Worm (Caenorhabditis elegans) whole organism, L1 larva: ENCODE measurements around the gene fil-2.
A peak's percentile ranks its signal among the peaks of the same experiment; 100 is the strongest.

Experiments
- C16A3.4 ChIP-seq: fragments of 150-350 bp; optimal IDR thresholded peaks from 2 replicates; lab custom pipeline; 2014; ENCODE audit warnings: missing biosample characterization, missing genetic modification characterization
- C34B4.2 ChIP-seq: sonication (generic microtip); optimal IDR thresholded peaks from 2 replicates; lab custom pipeline; 2017; ENCODE audit warnings: mild to moderate bottlenecking, missing genetic modification characterization, missing compliant biosample characterization
- F16B12.6 ChIP-seq: fragments of 150-350 bp; optimal IDR thresholded peaks from 2 replicates; lab custom pipeline; 2014; ENCODE audit warnings: missing biosample characterization, missing genetic modification characterization
- ceh-63 ChIP-seq: fragments of 200-800 bp; sonication (Bioruptor generic); optimal IDR thresholded peaks from 2 replicates; lab custom pipeline; 2018; ENCODE audit warnings: mild to moderate bottlenecking, missing genetic modification characterization, missing compliant biosample characterization
- ceh-8 ChIP-seq: fragments of 200-800 bp; sonication (Bioruptor generic); optimal IDR thresholded peaks from 2 replicates; lab custom pipeline; 2018; ENCODE audit warnings: mild to moderate bottlenecking, missing genetic modification characterization, moderate library complexity, missing compliant biosample characterization
- ceh-82 ChIP-seq, 3 experiments: fragments of 150-350 bp in 1 of 3; sonication (generic microtip) in 2 of 3; optimal IDR thresholded peaks; 2 replicates each; lab custom pipeline; 2014 to 2017; ENCODE audit warnings: missing biosample characterization in 3 of 3, missing genetic modification characterization in 3 of 3
- ceh-90 ChIP-seq: sonication (generic microtip); optimal IDR thresholded peaks from 2 replicates; lab custom pipeline; 2016; ENCODE audit warnings: missing genetic modification characterization, missing compliant biosample characterization
- ces-1 ChIP-seq: fragments of 150-350 bp; optimal IDR thresholded peaks from 2 replicates; lab custom pipeline; 2014; ENCODE audit warnings: missing biosample characterization, missing genetic modification reagents, missing genetic modification characterization
- dsc-1 ChIP-seq: sonication (generic microtip); optimal IDR thresholded peaks from 2 replicates; lab custom pipeline; 2016; ENCODE audit warnings: mild to moderate bottlenecking, missing genetic modification characterization, missing compliant biosample characterization
- efl-1 ChIP-seq, 4 experiments: fragments of 150-350 bp; optimal IDR thresholded peaks in 3 of 4; peaks in 1 of 4; 1 replicate in 1 of 4; 2 replicates in 3 of 4; lab custom pipeline; 2014; ENCODE audit warnings: missing biosample characterization in 2 of 4, missing genetic modification characterization in 2 of 4, missing genetic modification reagents in 2 of 4
- efl-3 ChIP-seq: fragments of 200-800 bp; sonication (Bioruptor generic); optimal IDR thresholded peaks from 2 replicates; lab custom pipeline; 2018; ENCODE audit warnings: mild to moderate bottlenecking, missing genetic modification characterization, missing compliant biosample characterization
- egl-27 ChIP-seq, 2 experiments: fragments of 150-350 bp in 1 of 2; sonication (generic microtip); optimal IDR thresholded peaks; 3 replicates each; lab custom pipeline; 2017 to 2018; ENCODE audit warnings: missing biosample characterization in 2 of 2, missing genetic modification characterization in 2 of 2, missing genetic modification reagents in 2 of 2
- elt-2 ChIP-seq: sonication (generic microtip); optimal IDR thresholded peaks from 2 replicates; lab custom pipeline; 2016; ENCODE audit warnings: missing genetic modification characterization, mild to moderate bottlenecking, inconsistent platforms, missing compliant biosample characterization, missing genetic modification reagents
- elt-3 ChIP-seq, 6 experiments: fragments of 150-350 bp in 1 of 6; sonication (generic microtip); optimal IDR thresholded peaks; 2 replicates each; lab custom pipeline; 2017 to 2018; ENCODE audit warnings: missing biosample characterization in 6 of 6, missing genetic modification characterization in 6 of 6, inconsistent platforms in 1 of 6
- ets-5 ChIP-seq: fragments of 200-800 bp; sonication (Bioruptor generic); IDR thresholded peaks from 2 replicates; pipeline ENCODE4 v1.3.6; 2022; ENCODE audit warnings: missing genetic modification characterization, missing compliant biosample characterization
- fkh-4 ChIP-seq: sonication (generic microtip); optimal IDR thresholded peaks from 2 replicates; lab custom pipeline; 2016; ENCODE audit warnings: missing compliant biosample characterization, missing genetic modification characterization, borderline replicate concordance
- hlh-17 ChIP-seq: fragments of 200-800 bp; sonication (Bioruptor generic); optimal IDR thresholded peaks from 2 replicates; lab custom pipeline; 2018; ENCODE audit warnings: missing genetic modification characterization, mild to moderate bottlenecking, missing compliant biosample characterization, moderate library complexity, borderline replicate concordance
- hpl-2 ChIP-seq: fragments of 150-350 bp; optimal IDR thresholded peaks from 2 replicates; lab custom pipeline; 2014; ENCODE audit warnings: missing biosample characterization, missing genetic modification reagents, missing genetic modification characterization
- irx-1 ChIP-seq: sonication (generic microtip); optimal IDR thresholded peaks from 2 replicates; lab custom pipeline; 2016; ENCODE audit warnings: missing genetic modification characterization, missing compliant biosample characterization
- jun-1 ChIP-seq: fragments of 150-350 bp; optimal IDR thresholded peaks from 2 replicates; lab custom pipeline; 2014; ENCODE audit warnings: missing biosample characterization, missing genetic modification reagents, missing genetic modification characterization
- lin-13 ChIP-seq: fragments of 150-350 bp; optimal IDR thresholded peaks from 2 replicates; lab custom pipeline; 2014; ENCODE audit warnings: missing biosample characterization, missing genetic modification reagents, missing genetic modification characterization
- lin-14 ChIP-seq: fragments of 200-800 bp; sonication (Bioruptor generic); optimal IDR thresholded peaks from 2 replicates; lab custom pipeline; 2018; ENCODE audit warnings: mild to moderate bottlenecking, missing genetic modification characterization, moderate library complexity, missing compliant biosample characterization
- lin-35 ChIP-seq, 2 experiments: fragments of 150-350 bp; optimal IDR thresholded peaks; 2 replicates each; lab custom pipeline; 2014; ENCODE audit warnings: missing biosample characterization in 2 of 2, missing genetic modification characterization in 2 of 2, missing genetic modification reagents in 2 of 2
- lin-39 ChIP-seq: fragments of 150-350 bp; optimal IDR thresholded peaks from 2 replicates; lab custom pipeline; 2014; ENCODE audit warnings: missing biosample characterization, missing genetic modification reagents, missing genetic modification characterization
- lir-3 ChIP-seq: sonication (generic microtip); optimal IDR thresholded peaks from 2 replicates; lab custom pipeline; 2016; ENCODE audit warnings: mild to moderate bottlenecking, missing genetic modification characterization, moderate library complexity, missing compliant biosample characterization; ENCODE audit not compliant: poor library complexity
- lsy-2 ChIP-seq, 2 experiments: fragments of 150-350 bp; optimal IDR thresholded peaks; 2 replicates each; lab custom pipeline; 2014; ENCODE audit warnings: missing biosample characterization in 2 of 2, missing genetic modification characterization in 2 of 2
- mep-1 ChIP-seq: fragments of 150-350 bp; optimal IDR thresholded peaks from 2 replicates; lab custom pipeline; 2014; ENCODE audit warnings: missing biosample characterization, missing genetic modification characterization
- nhr-11 ChIP-seq: fragments of 150-350 bp; optimal IDR thresholded peaks from 2 replicates; lab custom pipeline; 2014; ENCODE audit warnings: missing biosample characterization, missing genetic modification characterization
- nhr-20 ChIP-seq: sonication (generic microtip); optimal IDR thresholded peaks from 2 replicates; lab custom pipeline; 2016; ENCODE audit warnings: mild to moderate bottlenecking, missing genetic modification characterization, missing compliant biosample characterization
- nhr-237 ChIP-seq: fragments of 150-350 bp; optimal IDR thresholded peaks from 2 replicates; lab custom pipeline; 2014; ENCODE audit warnings: missing biosample characterization, missing genetic modification characterization
- nhr-71 ChIP-seq: sonication (generic microtip); optimal IDR thresholded peaks from 2 replicates; lab custom pipeline; 2016; ENCODE audit warnings: mild to moderate bottlenecking, missing genetic modification characterization, moderate library complexity, missing compliant biosample characterization
- nhr-76 ChIP-seq: sonication (generic microtip); optimal IDR thresholded peaks from 2 replicates; lab custom pipeline; 2017; ENCODE audit warnings: missing biosample characterization, missing genetic modification characterization
- nhr-77 ChIP-seq: fragments of 150-350 bp; optimal IDR thresholded peaks from 2 replicates; lab custom pipeline; 2014; ENCODE audit warnings: missing biosample characterization, missing genetic modification characterization
- nhr-84 ChIP-seq: sonication (generic microtip); optimal IDR thresholded peaks from 2 replicates; lab custom pipeline; 2017; ENCODE audit warnings: missing biosample characterization, missing genetic modification characterization
- nhr-90 ChIP-seq: sonication (generic microtip); optimal IDR thresholded peaks from 2 replicates; lab custom pipeline; 2016; ENCODE audit warnings: mild to moderate bottlenecking, missing genetic modification characterization, missing compliant biosample characterization; ENCODE audit not compliant: poor library complexity
- pag-3 ChIP-seq: sonication (generic microtip); optimal IDR thresholded peaks from 2 replicates; lab custom pipeline; 2017; ENCODE audit warnings: missing genetic modification characterization, mild to moderate bottlenecking, missing compliant biosample characterization, antibody characterized with exemption, borderline replicate concordance; ENCODE audit not compliant: insufficient read depth
- pqm-1 ChIP-seq: sonication (generic microtip); optimal IDR thresholded peaks from 3 replicates; lab custom pipeline; 2017; ENCODE audit warnings: missing biosample characterization, missing genetic modification characterization
- rnt-1 ChIP-seq: sonication (generic microtip); optimal IDR thresholded peaks from 2 replicates; lab custom pipeline; 2016; ENCODE audit warnings: mild to moderate bottlenecking, missing genetic modification characterization, moderate library complexity, missing compliant biosample characterization
- skn-1 ChIP-seq: fragments of 150-350 bp; optimal IDR thresholded peaks from 2 replicates; lab custom pipeline; 2014; ENCODE audit warnings: missing biosample characterization, missing genetic modification characterization
- snpc-4 ChIP-seq: fragments of 150-350 bp; optimal IDR thresholded peaks from 2 replicates; lab custom pipeline; 2014; ENCODE audit warnings: missing biosample characterization, missing genetic modification characterization
- snu-23 ChIP-seq: sonication (generic microtip); optimal IDR thresholded peaks from 2 replicates; lab custom pipeline; 2016; ENCODE audit warnings: missing genetic modification characterization, missing compliant biosample characterization
- sox-4 ChIP-seq: sonication (generic microtip); optimal IDR thresholded peaks from 2 replicates; lab custom pipeline; 2016; ENCODE audit warnings: missing genetic modification characterization, missing compliant biosample characterization
- sptf-1 ChIP-seq: fragments of 150-350 bp; optimal IDR thresholded peaks from 2 replicates; lab custom pipeline; 2014; ENCODE audit warnings: missing biosample characterization, missing genetic modification characterization
- sup-37 ChIP-seq: fragments of 200-800 bp; sonication (Bioruptor generic); optimal IDR thresholded peaks from 2 replicates; lab custom pipeline; 2018; ENCODE audit warnings: mild to moderate bottlenecking, missing genetic modification characterization, missing compliant biosample characterization
- swsn-7 ChIP-seq: sonication (generic microtip); optimal IDR thresholded peaks from 2 replicates; lab custom pipeline; 2016; ENCODE audit warnings: missing genetic modification characterization, missing compliant biosample characterization
- unc-130 ChIP-seq: fragments of 150-350 bp; optimal IDR thresholded peaks from 2 replicates; lab custom pipeline; 2017; ENCODE audit warnings: missing biosample characterization, missing genetic modification characterization, inconsistent platforms
- unc-62 ChIP-seq: fragments of 150-350 bp; optimal IDR thresholded peaks from 2 replicates; lab custom pipeline; 2014; ENCODE audit warnings: missing biosample characterization, missing genetic modification reagents, missing genetic modification characterization
- xbp-1 ChIP-seq: sonication (generic microtip); optimal IDR thresholded peaks from 2 replicates; lab custom pipeline; 2016; ENCODE audit warnings: missing genetic modification characterization, missing compliant biosample characterization
- zag-1 ChIP-seq: fragments of 150-350 bp; optimal IDR thresholded peaks from 2 replicates; lab custom pipeline; 2014; ENCODE audit warnings: missing biosample characterization, missing genetic modification characterization
- ztf-11 ChIP-seq, 2 experiments: sonication (generic microtip); optimal IDR thresholded peaks; 2 replicates each; lab custom pipeline; 2016 to 2017; ENCODE audit warnings: missing genetic modification characterization in 2 of 2, missing biosample characterization in 1 of 2, missing compliant biosample characterization in 1 of 2

fil-2 gene

ce11 chrV:6239855-6240254, 39.0 kb upstream of the fil-2 start (continued):
- TF ChIP-seq xbp-1: peak; percentile 11
- no peak for TF ChIP-seq pag-3 (tag; lab: Kevin White, UChicago)
- TF ChIP-seq irx-1 (tag; lab: Kevin White, UChicago): no peak
- peak; percentile 34 for TF ChIP-seq nhr-90 (tag; lab: Kevin White, UChicago)
- TF ChIP-seq sptf-1: no peak
- TF ChIP-seq zag-1: no peak
- TF ChIP-seq F16B12.6 (tag; lab: Kevin White, UChicago): no peak
- TF ChIP-seq ces-1 (GFP tag; lab: Kevin White, UChicago): no peak
- TF ChIP-seq lin-35 (GFP tag; optimal IDR thresholded peaks at IDR 0.05; lab: Kevin White, UChicago): peak in 1 of 2 experiments; percentile 52
- TF ChIP-seq lsy-2 (tag; optimal IDR thresholded peaks at IDR 0.05; lab: Kevin White, UChicago): peak in 1 of 2 experiments; percentile 46
- no peak for TF ChIP-seq nhr-11 (tag; lab: Kevin White, UChicago)
- peak; percentile 55 for TF ChIP-seq snu-23 (GFP tag; lab: Kevin White, UChicago)
- TF ChIP-seq hlh-17 (GFP tag; lab: Kevin White, UChicago): no peak
- TF ChIP-seq ceh-63 (GFP tag; lab: Kevin White, UChicago): no peak
- TF ChIP-seq nhr-71 (tag; lab: Kevin White, UChicago): peak; percentile 75
- peak; percentile 75 for TF ChIP-seq lin-14 (GFP tag; lab: Kevin White, UChicago)
- no peak for TF ChIP-seq C16A3.4 (tag; lab: Kevin White, UChicago)
- TF ChIP-seq ets-5 (GFP tag; lab: Robert Waterston, UW): no peak
- no peak for TF ChIP-seq lir-3 (tag; lab: Kevin White, UChicago)
- no peak for TF ChIP-seq lin-13
- TF ChIP-seq jun-1: peak; percentile 45
- peak; percentile 19 for TF ChIP-seq mep-1 (tag; lab: Kevin White, UChicago)
- no peak for TF ChIP-seq sox-4 (tag; lab: Kevin White, UChicago)
- TF ChIP-seq snpc-4: no peak
- TF ChIP-seq swsn-7 (tag; lab: Kevin White, UChicago): no peak
- no peak for TF ChIP-seq C34B4.2
- peak; percentile 12 to 93 (median 72) for TF ChIP-seq elt-3 (tag; optimal IDR thresholded peaks at IDR 0.05; lab: Kevin White, UChicago)

ce11 chrV:6240735-6241134, 38.1 kb upstream of the fil-2 start:
- no peak for TF ChIP-seq ces-1 (GFP tag; lab: Kevin White, UChicago)
- no peak for TF ChIP-seq jun-1
- TF ChIP-seq rnt-1: no peak
- no peak for TF ChIP-seq ets-5 (GFP tag; lab: Robert Waterston, UW)
- TF ChIP-seq skn-1 (tag; lab: Kevin White, UChicago): no peak
- TF ChIP-seq ztf-11 (tag; optimal IDR thresholded peaks at IDR 0.05; lab: Kevin White, UChicago): no peak
- peak; percentile 36 for TF ChIP-seq C16A3.4 (tag; lab: Kevin White, UChicago)
- peak; percentile 4 for TF ChIP-seq unc-130 (tag; lab: Kevin White, UChicago)
- TF ChIP-seq hpl-2 (GFP tag; lab: Kevin White, UChicago): no peak
- TF ChIP-seq ceh-8 (GFP tag; lab: Kevin White, UChicago): no peak
- TF ChIP-seq nhr-20 (tag; lab: Kevin White, UChicago): peak; percentile 89
- no peak for TF ChIP-seq sptf-1
- TF ChIP-seq nhr-84 (tag; lab: Kevin White, UChicago): no peak
- TF ChIP-seq ceh-82 (tag; optimal IDR thresholded peaks at IDR 0.05; lab: Kevin White, UChicago): no peak
- no peak for TF ChIP-seq fkh-4 (tag; lab: Kevin White, UChicago)
- no peak for TF ChIP-seq dsc-1 (tag; lab: Kevin White, UChicago)
- no peak for TF ChIP-seq efl-3 (GFP tag; lab: Kevin White, UChicago)
- peak; percentile 77 for TF ChIP-seq lin-14 (GFP tag; lab: Kevin White, UChicago)
- no peak for TF ChIP-seq pqm-1 (tag; lab: Kevin White, UChicago)
- no peak for TF ChIP-seq nhr-11 (tag; lab: Kevin White, UChicago)
- TF ChIP-seq nhr-76 (tag; lab: Kevin White, UChicago): no peak
- no peak for TF ChIP-seq unc-62 (GFP tag; lab: Kevin White, UChicago)
- TF ChIP-seq nhr-237: peak; percentile 20
- TF ChIP-seq egl-27 (tag; optimal IDR thresholded peaks at IDR 0.05; lab: Kevin White, UChicago): no peak
- no peak for TF ChIP-seq lin-39 (tag; lab: Kevin White, UChicago)
- peak in 1 of 2 experiments; percentile 19 for TF ChIP-seq efl-1 (optimal IDR thresholded peaks at IDR 0.05; lab: Kevin White, UChicago)
- peak in 1 of 2 experiments; percentile 93 for TF ChIP-seq efl-1 (GFP tag; optimal IDR thresholded peaks at IDR 0.05 in 1 of 2; lab: Kevin White, UChicago)
- no peak for TF ChIP-seq sup-37
- TF ChIP-seq elt-2: no peak
- peak in 1 of 2 experiments; percentile 57 for TF ChIP-seq lin-35 (GFP tag; optimal IDR thresholded peaks at IDR 0.05; lab: Kevin White, UChicago)
- peak; percentile 85 for TF ChIP-seq nhr-77 (tag; lab: Kevin White, UChicago)
- no peak for TF ChIP-seq ceh-90
- no peak for TF ChIP-seq sox-4 (tag; lab: Kevin White, UChicago)
- no peak for TF ChIP-seq F16B12.6 (tag; lab: Kevin White, UChicago)
